Fruit fly (Drosophila melanogaster) whole organism, embryonic: ENCODE measurements around the gene sro.

ENCODE experiments used
- ATbp ChIP-seq: fragments of 200-800 bp; sonication (Bioruptor generic); optimal IDR thresholded peaks from 2 replicates; lab custom pipeline; 2017; ENCODE audit warnings: missing biosample characterization, mild to moderate bottlenecking, missing genetic modification characterization, missing genetic modification reagents
- CG10209 ChIP-seq: fragments of 200-800 bp; sonication (Bioruptor generic); optimal IDR thresholded peaks from 3 replicates; lab custom pipeline; 2017; ENCODE audit warnings: missing biosample characterization, mild to moderate bottlenecking, missing genetic modification characterization, missing genetic modification reagents
- CG1024 ChIP-seq: fragments of 200-800 bp; sonication (Bioruptor generic); IDR thresholded peaks from 2 replicates; pipeline ENCODE4 v1.3.6; 2022; ENCODE audit warnings: missing biosample characterization, missing genetic modification characterization
- CG10366 ChIP-seq: fragments of 200-800 bp; sonication (Bioruptor generic); IDR thresholded peaks from 2 replicates; pipeline ENCODE4 v1.3.6; 2022; ENCODE audit warnings: missing biosample characterization, missing genetic modification characterization
- CG10959 ChIP-seq: fragments of 200-800 bp; sonication (Bioruptor generic); IDR thresholded peaks from 2 replicates; pipeline ENCODE4 v1.3.6; 2022; ENCODE audit warnings: missing biosample characterization, missing genetic modification characterization
- CG11247 ChIP-seq: fragments of 200-800 bp; sonication (Bioruptor generic); IDR thresholded peaks from 2 replicates; pipeline ENCODE4 v1.3.6; 2022; ENCODE audit warnings: missing biosample characterization, missing genetic modification characterization
- CG13123 ChIP-seq: fragments of 200-800 bp; sonication (Bioruptor generic); optimal IDR thresholded peaks from 2 replicates; lab custom pipeline; 2016; ENCODE audit warnings: missing biosample characterization, missing genetic modification characterization
- CG13287 ChIP-seq: fragments of 200-800 bp; sonication (Bioruptor generic); IDR thresholded peaks from 2 replicates; pipeline ENCODE4 v1.3.6; 2022; ENCODE audit warnings: missing biosample characterization, missing genetic modification characterization; ENCODE audit not compliant: partially characterized antibody
- CG13624 ChIP-seq: fragments of 200-800 bp; sonication (Bioruptor generic); optimal IDR thresholded peaks from 2 replicates; lab custom pipeline; 2016; ENCODE audit warnings: missing biosample characterization, missing genetic modification characterization
- CG14014 ChIP-seq: fragments of 200-800 bp; sonication (Bioruptor generic); IDR thresholded peaks from 2 replicates; pipeline ENCODE4 v1.3.6; 2022; ENCODE audit warnings: missing biosample characterization, missing genetic modification characterization
- CG15011 ChIP-seq: fragments of 200-800 bp; sonication (Bioruptor generic); optimal IDR thresholded peaks from 3 replicates; lab custom pipeline; 2018; ENCODE audit warnings: missing biosample characterization, mild to moderate bottlenecking, missing genetic modification characterization
- CG17361 ChIP-seq: fragments of 200-800 bp; sonication (Bioruptor generic); IDR thresholded peaks from 3 replicates; pipeline ENCODE4 v1.3.6; 2022; ENCODE audit warnings: missing biosample characterization, missing genetic modification characterization
- CG17829 ChIP-seq: fragments of 200-800 bp; optimal IDR thresholded peaks from 2 replicates; lab custom pipeline; 2019; ENCODE audit warnings: missing biosample characterization, mild to moderate bottlenecking, missing genetic modification characterization, moderate library complexity
- CG18619 ChIP-seq: fragments of 200-800 bp; sonication (Bioruptor generic); optimal IDR thresholded peaks from 3 replicates; lab custom pipeline; 2017; ENCODE audit warnings: missing biosample characterization, mild to moderate bottlenecking, missing genetic modification characterization
- CG2202 ChIP-seq: fragments of 200-800 bp; sonication (Bioruptor generic); optimal IDR thresholded peaks from 2 replicates; lab custom pipeline; 2018; ENCODE audit warnings: missing biosample characterization, mild to moderate bottlenecking, missing genetic modification characterization
- CG32767 ChIP-seq: fragments of 200-800 bp; sonication (Bioruptor generic); IDR thresholded peaks from 2 replicates; pipeline ENCODE4 v1.3.6; 2022; ENCODE audit warnings: missing biosample characterization, missing genetic modification characterization
- CG43689 ChIP-seq: fragments of 200-800 bp; sonication (Bioruptor generic); IDR thresholded peaks from 2 replicates; pipeline ENCODE4 v1.3.6; 2022; ENCODE audit warnings: missing biosample characterization, missing genetic modification characterization
- CG8359 ChIP-seq: fragments of 200-800 bp; sonication (Bioruptor generic); optimal IDR thresholded peaks from 2 replicates; lab custom pipeline; 2017; ENCODE audit warnings: missing biosample characterization, mild to moderate bottlenecking, missing genetic modification characterization, borderline replicate concordance
- CG9817 ChIP-seq: fragments of 200-800 bp; sonication (Bioruptor generic); optimal IDR thresholded peaks from 2 replicates; lab custom pipeline; 2018; ENCODE audit warnings: missing biosample characterization, mild to moderate bottlenecking, missing genetic modification characterization, moderate library complexity
- CG9876 ChIP-seq: fragments of 200-800 bp; sonication (Bioruptor generic); optimal IDR thresholded peaks from 2 replicates; lab custom pipeline; 2016; ENCODE audit warnings: missing biosample characterization, missing genetic modification characterization
- CTCF ChIP-seq: fragments of 200-800 bp; sonication (Bioruptor generic); optimal IDR thresholded peaks from 2 replicates; lab custom pipeline; 2017; ENCODE audit warnings: missing biosample characterization, mild to moderate bottlenecking, missing genetic modification characterization, moderate library complexity
- Mrtf ChIP-seq: fragments of 200-800 bp; sonication (Bioruptor generic); IDR thresholded peaks from 3 replicates; pipeline ENCODE4 v1.3.6; 2022; ENCODE audit warnings: missing biosample characterization, missing genetic modification characterization
- NfI ChIP-seq: fragments of 200-800 bp; sonication (Bioruptor generic); optimal IDR thresholded peaks from 3 replicates; lab custom pipeline; 2018; ENCODE audit warnings: missing biosample characterization, mild to moderate bottlenecking, missing genetic modification characterization, moderate library complexity
- Opbp ChIP-seq: fragments of 200-800 bp; sonication (Bioruptor generic); IDR thresholded peaks from 3 replicates; pipeline ENCODE4 v1.3.6; 2022; ENCODE audit warnings: missing biosample characterization, missing genetic modification characterization; ENCODE audit not compliant: partially characterized antibody
- Scr ChIP-seq: fragments of 200-800 bp; sonication (Bioruptor generic); IDR thresholded peaks from 2 replicates; pipeline ENCODE4 v1.3.6; 2022; ENCODE audit warnings: missing biosample characterization, missing genetic modification characterization; ENCODE audit not compliant: partially characterized antibody
- Spps ChIP-seq: fragments of 200-800 bp; sonication (Bioruptor generic); optimal IDR thresholded peaks from 2 replicates; lab custom pipeline; 2018; ENCODE audit warnings: missing biosample characterization, mild to moderate bottlenecking, missing genetic modification characterization
- Sry-δ ChIP-seq: fragments of 200-800 bp; sonication (Bioruptor generic); optimal IDR thresholded peaks from 2 replicates; lab custom pipeline; 2016; ENCODE audit warnings: missing biosample characterization, missing genetic modification characterization
- Tbp ChIP-seq: fragments of >200 bp; optimal IDR thresholded peaks from 2 replicates; lab custom pipeline; 2018; ENCODE audit warnings: missing biosample characterization, missing genetic modification characterization
- YL-1 ChIP-seq: fragments of 200-800 bp; sonication (Bioruptor generic); optimal IDR thresholded peaks from 3 replicates; lab custom pipeline; 2017; ENCODE audit warnings: missing biosample characterization, mild to moderate bottlenecking, missing genetic modification characterization
- ac ChIP-seq: fragments of 200-800 bp; sonication (Bioruptor generic); optimal IDR thresholded peaks from 3 replicates; lab custom pipeline; 2017; ENCODE audit warnings: missing biosample characterization, mild to moderate bottlenecking, missing genetic modification characterization
- ap ChIP-seq: fragments of 200-800 bp; sonication (Bioruptor generic); IDR thresholded peaks from 2 replicates; pipeline ENCODE4 v1.3.6; 2022; ENCODE audit warnings: missing biosample characterization, missing genetic modification characterization
- bab2 ChIP-seq: fragments of 200-800 bp; sonication (Bioruptor generic); optimal IDR thresholded peaks from 2 replicates; lab custom pipeline; 2016; ENCODE audit warnings: missing biosample characterization, missing genetic modification characterization
- br ChIP-seq: fragments of >200 bp; optimal IDR thresholded peaks from 2 replicates; lab custom pipeline; 2017
- cg ChIP-seq: fragments of 200-800 bp; sonication (Bioruptor generic); optimal IDR thresholded peaks from 3 replicates; lab custom pipeline; 2019; ENCODE audit warnings: missing biosample characterization, mild to moderate bottlenecking, missing genetic modification characterization, moderate library complexity
- crol ChIP-seq: fragments of 200-800 bp; sonication (Bioruptor generic); IDR thresholded peaks from 2 replicates; pipeline ENCODE4 v1.3.6; 2022; ENCODE audit warnings: missing biosample characterization, missing genetic modification characterization
- emc ChIP-seq: fragments of 200-800 bp; sonication (Bioruptor generic); optimal IDR thresholded peaks from 2 replicates; lab custom pipeline; 2016; ENCODE audit warnings: missing biosample characterization, missing genetic modification characterization
- exex ChIP-seq: fragments of 200-800 bp; sonication (Bioruptor generic); optimal IDR thresholded peaks from 4 replicates; lab custom pipeline; 2018; ENCODE audit warnings: missing biosample characterization, mild to moderate bottlenecking, missing genetic modification characterization, moderate library complexity
- fru ChIP-seq: fragments of >200 bp; optimal IDR thresholded peaks from 2 replicates; lab custom pipeline; 2017
- gce ChIP-seq: fragments of 200-800 bp; sonication (Bioruptor generic); IDR thresholded peaks from 3 replicates; pipeline ENCODE4 v1.3.6; 2022; ENCODE audit warnings: missing biosample characterization, missing genetic modification characterization
- ken ChIP-seq: fragments of 200-800 bp; sonication (Bioruptor generic); IDR thresholded peaks from 3 replicates; pipeline ENCODE4 v1.3.6; 2022; ENCODE audit warnings: missing biosample characterization, missing genetic modification characterization
- knrl ChIP-seq: fragments of 200-800 bp; sonication (Bioruptor generic); IDR thresholded peaks from 3 replicates; pipeline ENCODE4 v1.3.6; 2022; ENCODE audit warnings: missing biosample characterization, missing genetic modification characterization; ENCODE audit not compliant: partially characterized antibody
- p53 ChIP-seq: fragments of 200-800 bp; sonication (Bioruptor generic); optimal IDR thresholded peaks from 2 replicates; lab custom pipeline; 2016; ENCODE audit warnings: missing biosample characterization, missing genetic modification characterization
- pros ChIP-seq: fragments of 200-800 bp; sonication (Bioruptor generic); optimal IDR thresholded peaks from 3 replicates; lab custom pipeline; 2019; ENCODE audit warnings: missing biosample characterization, mild to moderate bottlenecking, missing genetic modification characterization, moderate library complexity
- pum ChIP-seq: fragments of 200-800 bp; sonication (Bioruptor generic); optimal IDR thresholded peaks from 2 replicates; lab custom pipeline; 2016; ENCODE audit warnings: missing biosample characterization, missing genetic modification characterization
- ranshi ChIP-seq: fragments of 200-800 bp; sonication (Bioruptor generic); IDR thresholded peaks from 2 replicates; pipeline ENCODE4 v1.3.6; 2022; ENCODE audit warnings: missing biosample characterization, missing genetic modification characterization
- sisA ChIP-seq: fragments of 200-800 bp; sonication (Bioruptor generic); IDR thresholded peaks from 2 replicates; pipeline ENCODE4 v1.3.6; 2022; ENCODE audit warnings: missing biosample characterization, missing genetic modification characterization
- sna ChIP-seq: fragments of 200-800 bp; sonication (Bioruptor generic); IDR thresholded peaks from 2 replicates; pipeline ENCODE4 v1.3.6; 2022; ENCODE audit warnings: missing biosample characterization, missing genetic modification characterization; ENCODE audit not compliant: partially characterized antibody
- so ChIP-seq: fragments of 200-800 bp; sonication (Bioruptor generic); IDR thresholded peaks from 3 replicates; pipeline ENCODE4 v1.3.6; 2022; ENCODE audit warnings: missing biosample characterization, missing genetic modification characterization
- sqz ChIP-seq: fragments of 200-800 bp; sonication (Bioruptor generic); optimal IDR thresholded peaks from 3 replicates; lab custom pipeline; 2018; ENCODE audit warnings: missing biosample characterization, mild to moderate bottlenecking, missing genetic modification characterization
- stwl ChIP-seq: fragments of 200-800 bp; sonication (Bioruptor generic); optimal IDR thresholded peaks from 3 replicates; lab custom pipeline; 2018; ENCODE audit warnings: missing biosample characterization, mild to moderate bottlenecking, missing genetic modification characterization, moderate library complexity
- tx ChIP-seq: fragments of 200-800 bp; sonication (Bioruptor generic); optimal IDR thresholded peaks from 2 replicates; lab custom pipeline; 2016; ENCODE audit warnings: missing biosample characterization, missing genetic modification characterization
- z ChIP-seq: fragments of 200-800 bp; sonication (Bioruptor generic); IDR thresholded peaks from 3 replicates; pipeline ENCODE4 v1.3.6; 2022; ENCODE audit warnings: missing biosample characterization, missing genetic modification characterization
- zen2 ChIP-seq: fragments of 200-800 bp; sonication (Bioruptor generic); IDR thresholded peaks from 3 replicates; pipeline ENCODE4 v1.3.6; 2022; ENCODE audit warnings: missing biosample characterization, missing genetic modification characterization; ENCODE audit not compliant: partially characterized antibody

sro gene

dm6 chr3R:29841293-29841791 lies 46.9 kb downstream of the sro start, which contains the start of gene Cad99C (continued):
- TF ChIP-seq CG10366 (no peak), CG43689 (GFP tag; lab: Robert Waterston, UW) (no peak), YL-1 (GFP tag; lab: Kevin White, UChicago) (no peak), emc (GFP tag; lab: Kevin White, UChicago) (no peak), CG2202 (tag; lab: Kevin White, UChicago) (no peak), pros (GFP tag; lab: Kevin White, UChicago) (peak; percentile 62), crol (GFP tag; lab: Robert Waterston, UW) (no peak), ac (no peak), sisA (GFP tag; lab: Robert Waterston, UW) (no peak), CG17361 (GFP tag; lab: Robert Waterston, UW) (no peak), fru (lab: Kevin White, UChicago) (no peak), CG11247 (no peak), pum (no peak), gce (GFP tag; lab: Robert Waterston, UW) (0 out of 3 replicates have a peak, but pooled peaks have one; percentile 14), CTCF (GFP tag; lab: Kevin White, UChicago) (no peak), p53 (GFP tag; lab: Kevin White, UChicago) (peak; percentile 60), CG10209 (GFP tag; lab: Kevin White, UChicago) (no peak), stwl (no peak), cg (peak; percentile 96), CG15011 (no peak), Sry-δ (GFP tag; lab: Kevin White, UChicago) (no peak), CG1024 (GFP tag; lab: Robert Waterston, UW) (no peak), CG13624 (no peak), tx (no peak), bab2 (GFP tag; lab: Kevin White, UChicago) (no peak), CG10959 (no peak), CG32767 (GFP tag; lab: Robert Waterston, UW) (no peak), Opbp (GFP tag; lab: Robert Waterston, UW) (peak; percentile 57; the same call in 2 of the 3 replicates), exex (tag; lab: Kevin White, UChicago) (no peak), ken (GFP tag; lab: Robert Waterston, UW) (no peak), CG13123 (no peak), ATbp (no peak), ap (no peak), Scr (GFP tag; lab: Robert Waterston, UW) (no peak; the same call in 1 of the 2 replicates), CG18619 (GFP tag; lab: Kevin White, UChicago) (no peak), ranshi (GFP tag; lab: Robert Waterston, UW) (no peak), so (no peak), br (lab: Kevin White, UChicago) (no peak), CG9876 (GFP tag; lab: Kevin White, UChicago) (no peak), knrl (GFP tag; lab: Robert Waterston, UW) (no peak), zen2 (GFP tag; lab: Robert Waterston, UW) (no peak), CG13287 (GFP tag; lab: Robert Waterston, UW) (peak; percentile 21; the same call in 1 of the 2 replicates), CG8359 (no peak), Spps (tag; lab: Kevin White, UChicago) (no peak), z (peak; percentile 49; the same call in 1 of the 3 replicates), CG9817 (tag; lab: Kevin White, UChicago) (no peak), NfI (GFP tag; lab: Kevin White, UChicago) (no peak), sqz (no peak), CG17829 (tag; lab: Kevin White, UChicago) (peak; percentile 14), CG14014 (GFP tag; lab: Robert Waterston, UW) (no peak), Mrtf (no peak), sna (GFP tag; lab: Robert Waterston, UW) (0 out of 2 replicates have a peak, but pooled peaks have one; percentile 43), Tbp (GFP tag; lab: Kevin White, UChicago) (no peak)
